ENCODE assay signal across 3 worm cellular contexts in genomic region chrIII:6453665-6454064, ce11.
A peak's percentile ranks its signal among the peaks of the same experiment; 100 is the strongest.
TF ChIP-seq lines count a peak whose summit lies in the region.

No protein-coding gene starts in this region.

TF ChIP-seq in whole organism, L1 larva, 84 proteins besides CTCF, POLR2A, EP300 and RAD21 (continued from another document and continues in another):
- TF ChIP-seq blmp-1 (tag; optimal IDR thresholded peaks at IDR 0.05; lab: Kevin White, UChicago) (peak; percentile 93), pax-3 (tag; optimal IDR thresholded peaks at IDR 0.05; lab: Kevin White, UChicago) (no peak), irx-1 (tag; optimal IDR thresholded peaks at IDR 0.05; lab: Kevin White, UChicago) (no peak), ceh-8 (GFP tag; optimal IDR thresholded peaks at IDR 0.05; lab: Kevin White, UChicago) (no peak), lin-39 (tag; optimal IDR thresholded peaks at IDR 0.05; lab: Kevin White, UChicago) (no peak), nhr-47 (tag; optimal IDR thresholded peaks at IDR 0.05; lab: Kevin White, UChicago) (peak; percentile 65), hlh-4 (tag; optimal IDR thresholded peaks at IDR 0.05; lab: Kevin White, UChicago) (no peak), lin-14 (GFP tag; optimal IDR thresholded peaks at IDR 0.05; lab: Kevin White, UChicago) (peak; percentile 92), fkh-4 (tag; optimal IDR thresholded peaks at IDR 0.05; lab: Kevin White, UChicago; ENCODE audit: borderline replicate concordance) (no peak), sup-37 (GFP tag; optimal IDR thresholded peaks at IDR 0.05; lab: Kevin White, UChicago) (no peak), C04F5.9 (tag; optimal IDR thresholded peaks at IDR 0.05; lab: Kevin White, UChicago) (no peak), elt-2 (tag; optimal IDR thresholded peaks at IDR 0.05; lab: Kevin White, UChicago) (no peak), nhr-90 (tag; optimal IDR thresholded peaks at IDR 0.05; lab: Kevin White, UChicago; ENCODE audit: poor library complexity) (peak; percentile 30), unc-130 (tag; optimal IDR thresholded peaks at IDR 0.05; lab: Kevin White, UChicago) (no peak), nhr-12 (tag; optimal IDR thresholded peaks at IDR 0.05; lab: Kevin White, UChicago) (no peak), swsn-7 (tag; optimal IDR thresholded peaks at IDR 0.05; lab: Kevin White, UChicago) (peak; percentile 75), dsc-1 (tag; optimal IDR thresholded peaks at IDR 0.05; lab: Kevin White, UChicago) (peak; percentile 29), zag-1 (tag; optimal IDR thresholded peaks at IDR 0.05; lab: Kevin White, UChicago) (peak; percentile 11), nhr-20 (tag; optimal IDR thresholded peaks at IDR 0.05; lab: Kevin White, UChicago) (peak; percentile 77), zip-4 (GFP tag; optimal IDR thresholded peaks at IDR 0.05; lab: Kevin White, UChicago) (no peak), mdl-1 (tag; optimal IDR thresholded peaks at IDR 0.05; lab: Kevin White, UChicago) (peak in 1 of 2 experiments; percentile 58), efl-3 (GFP tag; optimal IDR thresholded peaks at IDR 0.05; lab: Kevin White, UChicago) (no peak), nhr-76 (tag; optimal IDR thresholded peaks at IDR 0.05; lab: Kevin White, UChicago) (no peak), ceh-90 (tag; optimal IDR thresholded peaks at IDR 0.05; lab: Kevin White, UChicago) (no peak), ztf-11 (tag; optimal IDR thresholded peaks at IDR 0.05; lab: Kevin White, UChicago) (no peak), mab-9 (GFP tag; IDR thresholded peaks at IDR 0.05; lab: Robert Waterston, UW) (no peak), pag-3 (tag; optimal IDR thresholded peaks at IDR 0.05; lab: Kevin White, UChicago; ENCODE audit: borderline replicate concordance, insufficient read depth) (no peak), mef-2 (tag; optimal IDR thresholded peaks at IDR 0.05; lab: Kevin White, UChicago) (peak; percentile 7), ets-5 (GFP tag; IDR thresholded peaks at IDR 0.05; lab: Robert Waterston, UW) (no peak), vab-15 (tag; optimal IDR thresholded peaks at IDR 0.05; lab: Kevin White, UChicago) (no peak), lin-15B (tag; optimal IDR thresholded peaks at IDR 0.05; lab: Kevin White, UChicago) (peak; percentile 55), ces-1 (GFP tag; optimal IDR thresholded peaks at IDR 0.05; lab: Kevin White, UChicago) (no peak), aly-2 (tag; optimal IDR thresholded peaks at IDR 0.05; lab: Kevin White, UChicago) (peak; percentile 43), skn-1 (tag; optimal IDR thresholded peaks at IDR 0.05; lab: Kevin White, UChicago) (peak; percentile 82), unc-62 (GFP tag; optimal IDR thresholded peaks at IDR 0.05; lab: Kevin White, UChicago) (no peak), elt-3 (tag; optimal IDR thresholded peaks at IDR 0.05; lab: Kevin White, UChicago) (peak in 3 of 6 experiments; percentile 18 to 74 (median 60)), nhr-84 (tag; optimal IDR thresholded peaks at IDR 0.05; lab: Kevin White, UChicago) (no peak), isw-1 (GFP tag; IDR thresholded peaks at IDR 0.05; lab: Robert Waterston, UW) (peak; percentile 46), snpc-4 (tag; optimal IDR thresholded peaks at IDR 0.05; lab: Kevin White, UChicago) (no peak), hlh-17 (GFP tag; optimal IDR thresholded peaks at IDR 0.05; lab: Kevin White, UChicago; ENCODE audit: borderline replicate concordance) (no peak), snu-23 (GFP tag; optimal IDR thresholded peaks at IDR 0.05; lab: Kevin White, UChicago) (peak; percentile 86), pqm-1 (tag; optimal IDR thresholded peaks at IDR 0.05; lab: Kevin White, UChicago) (no peak), nhr-237 (tag; optimal IDR thresholded peaks at IDR 0.05; lab: Kevin White, UChicago) (no peak), nhr-85 (tag; lab: Kevin White, UChicago) (peak; percentile 83), lin-13 (GFP tag; optimal IDR thresholded peaks at IDR 0.05; lab: Kevin White, UChicago) (peak; percentile 82)

TF ChIP-seq in whole organism, L3 larva, 47 proteins besides CTCF, POLR2A, EP300 and RAD21 (continued from another document):
- TF ChIP-seq egl-5 (tag; optimal IDR thresholded peaks at IDR 0.05; lab: Kevin White, UChicago) (peak; percentile 8), fkh-2 (tag; optimal IDR thresholded peaks at IDR 0.05; lab: Kevin White, UChicago) (no peak), skn-1 (tag; optimal IDR thresholded peaks at IDR 0.05; lab: Kevin White, UChicago) (no peak), elt-2 (tag; optimal IDR thresholded peaks at IDR 0.05; lab: Kevin White, UChicago) (peak; percentile 61), ama-1 (optimal IDR thresholded peaks at IDR 0.05; lab: Kevin White, UChicago) (peak; percentile 32), ceh-82 (tag; optimal IDR thresholded peaks at IDR 0.05; lab: Kevin White, UChicago) (peak; percentile 0), pqm-1 (tag; optimal IDR thresholded peaks at IDR 0.05; lab: Kevin White, UChicago) (peak; percentile 82), nhr-28 (tag; optimal IDR thresholded peaks at IDR 0.05; lab: Kevin White, UChicago) (no peak), lsy-12 (tag; optimal IDR thresholded peaks at IDR 0.05; lab: Kevin White, UChicago) (peak; percentile 69), jun-1 (tag; optimal IDR thresholded peaks at IDR 0.05; lab: Kevin White, UChicago) (peak; percentile 63), pha-4 (tag; optimal IDR thresholded peaks at IDR 0.05; lab: Kevin White, UChicago) (peak; percentile 84), hmg-11 (tag; optimal IDR thresholded peaks at IDR 0.05; lab: Kevin White, UChicago) (peak; percentile 94)

TF ChIP-seq in whole organism, young adult, 124 proteins besides CTCF, POLR2A, EP300 and RAD21 (continued from another document and continues in another):
- TF ChIP-seq nhr-120 (GFP tag; IDR thresholded peaks at IDR 0.05; lab: Robert Waterston, UW) (no peak), akir-1 (GFP tag; optimal IDR thresholded peaks at IDR 0.05; lab: Kevin White, UChicago) (no peak), Y56A3A.18 (GFP tag; IDR thresholded peaks at IDR 0.05; lab: Robert Waterston, UW) (no peak), madf-10 (tag; optimal IDR thresholded peaks at IDR 0.05; lab: Kevin White, UChicago) (no peak), egl-44 (GFP tag; IDR thresholded peaks at IDR 0.05; lab: Robert Waterston, UW) (no peak), dox-1 (GFP tag; IDR thresholded peaks at IDR 0.05; lab: Robert Waterston, UW) (peak; percentile 91), rcor-1 (GFP tag; IDR thresholded peaks at IDR 0.05; lab: Robert Waterston, UW) (peak; percentile 85), ekl-4 (GFP tag; IDR thresholded peaks at IDR 0.05; lab: Robert Waterston, UW) (no peak), let-607 (tag; optimal IDR thresholded peaks at IDR 0.05; lab: Kevin White, UChicago) (no peak), F52B5.7 (tag; optimal IDR thresholded peaks at IDR 0.05; lab: Kevin White, UChicago) (no peak), hlh-12 (tag; optimal IDR thresholded peaks at IDR 0.05; lab: Kevin White, UChicago) (no peak), ztf-22 (GFP tag; optimal IDR thresholded peaks at IDR 0.05; lab: Kevin White, UChicago) (no peak), F22D6.2 (tag; optimal IDR thresholded peaks at IDR 0.05; lab: Kevin White, UChicago) (no peak), lin-40 (tag; optimal IDR thresholded peaks at IDR 0.05; lab: Kevin White, UChicago) (peak; percentile 52), mxl-1 (tag; optimal IDR thresholded peaks at IDR 0.05; lab: Kevin White, UChicago) (no peak), unc-62 (GFP tag; optimal IDR thresholded peaks at IDR 0.05; lab: Kevin White, UChicago) (no peak), nfya-2 (GFP tag; IDR thresholded peaks at IDR 0.05; lab: Robert Waterston, UW) (no peak), madf-3 (GFP tag; IDR thresholded peaks at IDR 0.05; lab: Robert Waterston, UW) (0 out of 2 replicates have a peak, but pooled peaks have one; percentile 39), F10E7.11 (tag; optimal IDR thresholded peaks at IDR 0.05; lab: Kevin White, UChicago) (no peak), egrh-3 (GFP tag; IDR thresholded peaks at IDR 0.05; lab: Robert Waterston, UW) (peak; percentile 43; the same call in 1 of the 2 replicates), mel-28 (tag; optimal IDR thresholded peaks at IDR 0.05; lab: Kevin White, UChicago; ENCODE audit: borderline replicate concordance) (no peak), ceh-100 (GFP tag; IDR thresholded peaks at IDR 0.05; lab: Robert Waterston, UW) (peak; percentile 34; the same call in 1 of the 2 replicates), lsy-27 (tag; optimal IDR thresholded peaks at IDR 0.05; lab: Kevin White, UChicago; ENCODE audit: borderline replicate concordance, insufficient read depth) (no peak), ama-1 (optimal IDR thresholded peaks at IDR 0.05; lab: Kevin White, UChicago) (no peak), ama-1 (GFP tag; optimal IDR thresholded peaks at IDR 0.05; lab: Kevin White, UChicago) (no peak), lsl-1 (GFP tag; optimal IDR thresholded peaks at IDR 0.05; lab: Kevin White, UChicago) (peak; percentile 65), hsf-1 (GFP tag; IDR thresholded peaks at IDR 0.05; lab: Robert Waterston, UW) (no peak), Y79H2A.3 (GFP tag; conservative IDR thresholded peaks at IDR 0.05; lab: Robert Waterston, UW) (no peak), F33H1.4 (GFP tag; IDR thresholded peaks at IDR 0.05; lab: Robert Waterston, UW) (peak; percentile 57; the same call in 1 of the 2 replicates), zim-3 (tag; optimal IDR thresholded peaks at IDR 0.05; lab: Kevin White, UChicago) (no peak), lir-1 (GFP tag; conservative IDR thresholded peaks at IDR 0.05; lab: Robert Waterston, UW) (no peak; the same call in 1 of the 2 replicates), mes-4 (tag; optimal IDR thresholded peaks at IDR 0.05; lab: Kevin White, UChicago) (no peak), atf-7 (tag; optimal IDR thresholded peaks at IDR 0.05; lab: Kevin White, UChicago) (no peak), B0261.1 (tag; optimal IDR thresholded peaks at IDR 0.05; lab: Kevin White, UChicago) (no peak), hmg-20 (GFP tag; IDR thresholded peaks at IDR 0.05; lab: Robert Waterston, UW) (no peak), ets-4 (GFP tag; optimal IDR thresholded peaks at IDR 0.05; lab: Kevin White, UChicago) (no peak), tbx-9 (tag; optimal IDR thresholded peaks at IDR 0.05; lab: Kevin White, UChicago; ENCODE audit: borderline replicate concordance) (no peak), die-1 (tag; optimal IDR thresholded peaks at IDR 0.05; lab: Kevin White, UChicago) (peak; percentile 53), nfyb-1 (GFP tag; IDR thresholded peaks at IDR 0.05; lab: Robert Waterston, UW) (no peak), F37B4.10 (GFP tag; IDR thresholded peaks at IDR 0.05; lab: Robert Waterston, UW) (no peak), K11D2.4 (GFP tag; IDR thresholded peaks at IDR 0.05; lab: Robert Waterston, UW) (no peak), madf-8 (GFP tag; conservative IDR thresholded peaks at IDR 0.05; lab: Robert Waterston, UW) (no peak), B0336.3 (GFP tag; IDR thresholded peaks at IDR 0.05; lab: Robert Waterston, UW) (peak; percentile 62), nfya-1 (tag; optimal IDR thresholded peaks at IDR 0.05; lab: Kevin White, UChicago; ENCODE audit: borderline replicate concordance, insufficient read depth) (no peak), efl-1 (GFP tag; optimal IDR thresholded peaks at IDR 0.05; lab: Kevin White, UChicago) (peak; percentile 46), ZK185.1 (tag; optimal IDR thresholded peaks at IDR 0.05; lab: Kevin White, UChicago; ENCODE audit: poor library complexity, severe bottlenecking) (peak; percentile 75), F49E8.2 (tag; optimal IDR thresholded peaks at IDR 0.05; lab: Kevin White, UChicago; ENCODE audit: insufficient read depth) (peak; percentile 42), dpl-1 (GFP tag; optimal IDR thresholded peaks at IDR 0.05; lab: Kevin White, UChicago) (peak; percentile 49), F23B12.7 (tag; optimal IDR thresholded peaks at IDR 0.05; lab: Kevin White, UChicago; ENCODE audit: insufficient read depth) (peak; percentile 49), rpc-1 (optimal IDR thresholded peaks at IDR 0.05; lab: Kevin White, UChicago) (no peak), rpc-1 (tag; optimal IDR thresholded peaks at IDR 0.05; lab: Kevin White, UChicago) (no peak), ceh-58 (GFP tag; IDR thresholded peaks at IDR 0.05; lab: Robert Waterston, UW) (no peak), attf-6 (GFP tag; IDR thresholded peaks at IDR 0.05; lab: Robert Waterston, UW) (peak; percentile 21; the same call in 1 of the 2 replicates), repo-1 (tag; optimal IDR thresholded peaks at IDR 0.05; lab: Kevin White, UChicago) (no peak), lin-26 (GFP tag; IDR thresholded peaks at IDR 0.05; lab: Robert Waterston, UW) (peak; percentile 17; the same call in 1 of the 2 replicates), C06A6.2 (GFP tag; conservative IDR thresholded peaks at IDR 0.05; lab: Robert Waterston, UW) (no peak), Y53F4B.3 (GFP tag; IDR thresholded peaks at IDR 0.05; lab: Robert Waterston, UW) (no peak), dpff-1 (tag; optimal IDR thresholded peaks at IDR 0.05; lab: Kevin White, UChicago) (no peak), mcd-1 (GFP tag; IDR thresholded peaks at IDR 0.05; lab: Robert Waterston, UW) (peak; percentile 77), ceh-79 (tag; optimal IDR thresholded peaks at IDR 0.05; lab: Kevin White, UChicago) (no peak), pbrm-1 (GFP tag; IDR thresholded peaks at IDR 0.05; lab: Robert Waterston, UW) (peak; percentile 76), egl-18 (GFP tag; IDR thresholded peaks at IDR 0.05; lab: Robert Waterston, UW) (no peak), lin-35 (GFP tag; optimal IDR thresholded peaks at IDR 0.05; lab: Kevin White, UChicago) (peak in 1 of 3 experiments; percentile 86), B0019.2 (GFP tag; conservative IDR thresholded peaks at IDR 0.05; lab: Robert Waterston, UW) (no peak), gei-17 (GFP tag; optimal IDR thresholded peaks at IDR 0.05; lab: Kevin White, UChicago) (no peak), ztf-28 (GFP tag; IDR thresholded peaks at IDR 0.05; lab: Robert Waterston, UW) (no peak), K12H6.12 (tag; optimal IDR thresholded peaks at IDR 0.05; lab: Kevin White, UChicago) (peak; percentile 38), bed-2 (GFP tag; IDR thresholded peaks at IDR 0.05; lab: Robert Waterston, UW) (no peak), sea-2 (GFP tag; IDR thresholded peaks at IDR 0.05; lab: Robert Waterston, UW) (no peak), fkh-3 (tag; optimal IDR thresholded peaks at IDR 0.05; lab: Kevin White, UChicago) (no peak), hmg-1.2 (GFP tag; IDR thresholded peaks at IDR 0.05; lab: Robert Waterston, UW) (peak; percentile 68; the same call in 1 of the 2 replicates), attf-5 (GFP tag; optimal IDR thresholded peaks at IDR 0.05; lab: Kevin White, UChicago) (peak; percentile 98), ztf-18 (tag; optimal IDR thresholded peaks at IDR 0.05; lab: Kevin White, UChicago) (peak; percentile 94), cebp-1 (GFP tag; IDR thresholded peaks at IDR 0.05; lab: Robert Waterston, UW) (no peak), cebp-1 (tag; optimal IDR thresholded peaks at IDR 0.05; lab: Kevin White, UChicago) (peak; percentile 81), C17E4.6 (GFP tag; IDR thresholded peaks at IDR 0.05; lab: Robert Waterston, UW) (no peak), F57C9.4 (tag; optimal IDR thresholded peaks at IDR 0.05; lab: Kevin White, UChicago) (no peak), ztf-26 (tag; optimal IDR thresholded peaks at IDR 0.05; lab: Kevin White, UChicago) (no peak), aptf-2 (GFP tag; conservative IDR thresholded peaks at IDR 0.05; lab: Robert Waterston, UW) (no peak), bed-1 (GFP tag; IDR thresholded peaks at IDR 0.05; lab: Robert Waterston, UW) (no peak), ztf-25 (GFP tag; IDR thresholded peaks at IDR 0.05; lab: Robert Waterston, UW) (no peak), zfh-2 (GFP tag; conservative IDR thresholded peaks at IDR 0.05; lab: Robert Waterston, UW) (peak; percentile 88), D2030.7 (GFP tag; IDR thresholded peaks at IDR 0.05; lab: Robert Waterston, UW) (peak; percentile 67), nhr-90 (tag; optimal IDR thresholded peaks at IDR 0.05; lab: Kevin White, UChicago) (peak; percentile 37), him-1 (tag; optimal IDR thresholded peaks at IDR 0.05; lab: Kevin White, UChicago) (no peak)
